Worm (Caenorhabditis elegans): ENCODE data around the gene K11H12.3.

DNA sequence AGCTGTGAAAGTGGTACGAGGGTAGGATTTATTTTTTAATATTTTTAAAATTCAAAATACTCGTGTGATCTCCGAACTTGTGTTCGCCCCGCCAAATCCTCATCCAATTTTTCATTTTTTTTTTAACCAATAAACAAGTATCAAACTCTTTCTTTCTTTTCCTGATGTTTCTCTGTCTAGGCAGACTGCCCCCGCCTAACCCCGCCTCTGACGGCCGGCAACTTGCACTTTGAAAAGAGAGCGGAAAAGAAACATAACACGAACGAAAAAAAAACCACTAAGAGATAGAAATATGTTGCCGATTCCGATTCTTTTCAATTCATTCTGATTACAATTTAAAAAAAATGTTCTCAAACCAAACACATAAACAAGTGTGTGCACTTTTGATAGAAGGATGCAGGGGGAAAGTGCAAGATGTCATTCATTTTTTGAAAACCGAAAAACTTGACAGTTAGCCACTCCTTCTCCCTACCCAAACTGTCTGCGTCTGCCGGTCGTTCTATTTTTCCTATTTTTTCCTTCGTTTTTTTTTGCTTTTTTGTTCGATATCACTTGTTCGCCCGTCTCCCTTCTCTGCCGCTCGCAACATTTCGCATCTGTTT lies 47.2 kb downstream of the K11H12.3 start:
- TF ChIP-seq him-1 (tag; optimal IDR thresholded peaks at IDR 0.05) (no peak), W03F9.2 (tag; optimal IDR thresholded peaks at IDR 0.05) (no peak), dao-5 (tag; optimal IDR thresholded peaks at IDR 0.05) (no peak)
